Worm (Caenorhabditis elegans): ENCODE results near the gene ZK856.7.

DNA sequence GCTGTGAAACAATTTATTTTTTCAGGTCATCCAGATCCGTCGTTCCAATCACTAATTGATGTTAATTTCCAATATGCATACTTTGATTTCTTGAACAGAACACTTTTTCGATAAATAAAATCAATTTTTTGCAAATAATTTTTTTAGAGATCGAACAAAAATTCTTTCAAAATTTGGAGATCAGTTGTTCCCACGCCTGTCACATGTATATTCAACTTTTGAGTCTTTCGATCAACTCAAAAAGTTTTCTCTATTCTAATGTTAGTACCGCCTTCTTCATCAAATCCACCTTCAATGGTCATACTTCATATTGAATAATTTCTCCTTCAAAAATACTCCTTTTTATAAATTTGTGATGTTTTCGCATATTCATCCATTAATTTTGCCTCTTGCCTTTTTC is 47.2 kb upstream of the ZK856.7 start, which contains the start of gene srsx-29:
- no peak for TF ChIP-seq elt-1 (tag; optimal IDR thresholded peaks at IDR 0.05)
- TF ChIP-seq ztf-1 (GFP tag; conservative IDR thresholded peaks at IDR 0.05) = no peak
- TF ChIP-seq ztf-11 (tag; optimal IDR thresholded peaks at IDR 0.05) = no peak
- TF ChIP-seq R02D3.7 (tag; optimal IDR thresholded peaks at IDR 0.05) = no peak
- TF ChIP-seq zag-1 (tag; optimal IDR thresholded peaks at IDR 0.05) = no peak
- TF ChIP-seq lsy-2 (tag; optimal IDR thresholded peaks at IDR 0.05) = no peak
- no peak for TF ChIP-seq ceh-82 (tag; optimal IDR thresholded peaks at IDR 0.05)
- no peak for TF ChIP-seq alr-1 (tag; optimal IDR thresholded peaks at IDR 0.05)
- no peak for TF ChIP-seq unc-62 (GFP tag; optimal IDR thresholded peaks at IDR 0.05)
- no peak for TF ChIP-seq fos-1 (tag; optimal IDR thresholded peaks at IDR 0.05)
- TF ChIP-seq dmd-4 (tag; optimal IDR thresholded peaks at IDR 0.05) = no peak
- no peak for TF ChIP-seq elt-3 (tag; optimal IDR thresholded peaks at IDR 0.05)

Data from whole organism, L2 larva.